Fruit fly (Drosophila melanogaster) S2 (cell line): ENCODE results near the gene Ir94h.

Source experiments
- CG8478 ChIP-seq: fragments of >200 bp; optimal IDR thresholded peaks from 2 replicates; lab custom pipeline; 2018
- CTCF ChIP-seq, 2 experiments: fragments of >200 bp; optimal IDR thresholded peaks; 2 replicates each; lab custom pipeline; 2018

dm6 chr3R:23530886-23531285, 43.6 kb downstream of the Ir94h start, which contains the start of gene CG10175:
- TF ChIP-seq CG8478 (lab: Kevin White, UChicago), result no peak
- no peak for TF ChIP-seq CTCF (optimal IDR thresholded peaks at IDR 0.05; lab: Kevin White, UChicago)
